Worm (Caenorhabditis elegans) whole organism, mixed stage, embryonic: ENCODE data around the gene cng-1.

Experiments used
- hlh-1 ChIP-seq: fragments of 150-350 bp; optimal IDR thresholded peaks from 2 replicates; lab custom pipeline; 2014; ENCODE audit warnings: missing biosample characterization, missing genetic modification reagents, missing genetic modification characterization
- lin-13 ChIP-seq: fragments of 150-350 bp; optimal IDR thresholded peaks from 2 replicates; lab custom pipeline; 2014; ENCODE audit warnings: missing biosample characterization, missing genetic modification characterization
- tbx-8 ChIP-seq: fragments of 200-800 bp; sonication (Bioruptor generic); optimal IDR thresholded peaks from 2 replicates; lab custom pipeline; 2018; ENCODE audit warnings: mild to moderate bottlenecking, missing genetic modification characterization, moderate library complexity, missing compliant biosample characterization

ce11 chrV:15016795-15017429, 14.4 kb downstream of the cng-1 start:
- no peak for TF ChIP-seq hlh-1
- TF ChIP-seq tbx-8, result no peak
- TF ChIP-seq lin-13 (tag; lab: Kevin White, UChicago), result no peak
